Worm (Caenorhabditis elegans): Measurements from ENCODE around the gene T21D12.7.

Gene T21D12.7

DNA sequence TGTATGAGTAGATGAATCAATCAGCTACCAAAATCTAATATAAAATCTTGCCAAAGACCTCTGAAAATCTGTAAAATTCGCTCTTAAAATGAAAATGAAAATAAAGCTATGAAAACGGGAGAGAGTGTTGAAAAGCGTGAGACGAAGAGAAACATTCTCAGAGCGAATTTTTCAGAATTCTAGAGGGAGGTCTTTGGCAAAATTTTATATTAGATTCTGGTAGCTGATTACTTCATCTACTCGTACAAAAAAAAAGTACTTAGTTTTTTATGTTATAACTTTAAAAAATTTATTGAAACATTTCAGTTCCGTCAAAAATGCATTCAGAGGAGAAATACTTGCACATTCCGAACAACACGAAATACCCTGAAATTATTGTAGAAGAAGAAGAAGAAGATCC is 33.5 kb upstream of the T21D12.7 start, which contains the start of gene drl-1:
TSS of gene drl-1 (plus strand) at position 301 of the 400 bp plus-strand sequence.
- TF ChIP-seq lin-1 (GFP tag; IDR thresholded peaks at IDR 0.05) = no peak
- TF ChIP-seq Y75B8A.6 (GFP tag; IDR thresholded peaks at IDR 0.05) = no peak
- no peak for TF ChIP-seq D1046.2 (GFP tag; IDR thresholded peaks at IDR 0.05)
- no peak for TF ChIP-seq hif-1 (tag; optimal IDR thresholded peaks at IDR 0.05)
- no peak for TF ChIP-seq F10B5.3 (tag; optimal IDR thresholded peaks at IDR 0.05)
- TF ChIP-seq set-16 (GFP tag; IDR thresholded peaks at IDR 0.05) = no peak
- no peak for TF ChIP-seq snpc-1.2 (GFP tag; IDR thresholded peaks at IDR 0.05)
- no peak for TF ChIP-seq nhr-111 (GFP tag; optimal IDR thresholded peaks at IDR 0.05)
- TF ChIP-seq php-3 (GFP tag; IDR thresholded peaks at IDR 0.05) = no peak
- TF ChIP-seq F49E8.2 (tag; optimal IDR thresholded peaks at IDR 0.05; ENCODE audit: borderline replicate concordance) = no peak
- TF ChIP-seq attf-4 (tag; optimal IDR thresholded peaks at IDR 0.05) = no peak
- no peak for TF ChIP-seq lim-7 (GFP tag; IDR thresholded peaks at IDR 0.05)

DNA sequence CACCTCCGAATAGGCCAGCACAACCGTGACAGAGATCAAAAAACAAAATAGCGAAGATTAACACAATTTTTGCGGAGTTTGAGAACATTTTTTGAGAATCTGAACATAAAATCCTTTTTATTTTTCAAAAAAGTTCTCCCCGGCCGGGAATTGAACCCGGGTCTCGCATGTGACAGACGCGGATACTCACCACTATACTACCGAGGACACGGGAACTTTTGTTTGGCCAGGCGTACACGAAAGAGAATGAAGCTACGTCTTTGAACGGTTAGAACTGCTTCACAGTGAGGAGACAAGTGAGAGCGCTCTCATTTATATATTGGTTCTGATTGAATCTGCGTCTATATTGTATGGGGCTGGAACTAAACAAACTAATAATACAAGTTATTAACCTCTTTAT is 31.2 kb upstream of the T21D12.7 start, which contains the start of gene grl-26:
TSS of gene grl-26 (minus strand) at position 318 of the 400 bp plus-strand sequence.
- no peak for TF ChIP-seq nhr-76 (tag; optimal IDR thresholded peaks at IDR 0.05)
- 0 out of 2 replicates have a peak, but pooled peaks have one; percentile 28 for TF ChIP-seq zip-11 (GFP tag; IDR thresholded peaks at IDR 0.05)
- TF ChIP-seq ztf-11 (tag; optimal IDR thresholded peaks at IDR 0.05) = no peak
- peak; percentile 16 for TF ChIP-seq F37D6.2 (tag; optimal IDR thresholded peaks at IDR 0.05)
- TF ChIP-seq lin-13 (GFP tag; optimal IDR thresholded peaks at IDR 0.05) = no peak
- TF ChIP-seq hmg-1.1 (GFP tag; IDR thresholded peaks at IDR 0.05) = peak; percentile 84
- TF ChIP-seq nhr-111 (GFP tag; optimal IDR thresholded peaks at IDR 0.05) = peak; percentile 71
- TF ChIP-seq spr-3 (GFP tag; optimal IDR thresholded peaks at IDR 0.05) = peak; percentile 72
- TF ChIP-seq attf-4 (tag; optimal IDR thresholded peaks at IDR 0.05) = no peak
- TF ChIP-seq aha-1 (tag) = peak; percentile 92
- TF ChIP-seq unc-130 (GFP tag; optimal IDR thresholded peaks at IDR 0.05) = peak; percentile 69
- peak in 1 of 2 experiments; percentile 89 for TF ChIP-seq daf-16 (GFP tag; optimal IDR thresholded peaks at IDR 0.05)
- peak; percentile 69 for TF ChIP-seq daf-16 (tag; optimal IDR thresholded peaks at IDR 0.05)
- peak; percentile 82 for TF ChIP-seq lin-1 (GFP tag; IDR thresholded peaks at IDR 0.05)
- no peak for TF ChIP-seq nhr-11 (tag; optimal IDR thresholded peaks at IDR 0.05)
- TF ChIP-seq ceh-82 (tag; optimal IDR thresholded peaks at IDR 0.05) = no peak
- peak in 1 of 2 experiments; percentile 75 for TF ChIP-seq mdl-1 (tag; optimal IDR thresholded peaks at IDR 0.05)
- TF ChIP-seq set-16 (GFP tag; IDR thresholded peaks at IDR 0.05) = no peak
- peak; percentile 61 for TF ChIP-seq rbr-2 (tag; optimal IDR thresholded peaks at IDR 0.05)
- no peak for TF ChIP-seq pqm-1 (tag; optimal IDR thresholded peaks at IDR 0.05)
- TF ChIP-seq jun-1 (tag; optimal IDR thresholded peaks at IDR 0.05) = no peak
- TF ChIP-seq madf-9 (GFP tag; conservative IDR thresholded peaks at IDR 0.05) = peak; percentile 74
- TF ChIP-seq mes-2 (tag; optimal IDR thresholded peaks at IDR 0.05; ENCODE audit: poor library complexity, severe bottlenecking) = peak; percentile 80
- no peak for TF ChIP-seq ces-1 (GFP tag; optimal IDR thresholded peaks at IDR 0.05)
- TF ChIP-seq lir-3 (tag; optimal IDR thresholded peaks at IDR 0.05) = no peak
- peak; percentile 91 for TF ChIP-seq ceh-44 (GFP tag; IDR thresholded peaks at IDR 0.05)
- TF ChIP-seq T26A8.4 (GFP tag; IDR thresholded peaks at IDR 0.05) = peak; percentile 81
- TF ChIP-seq R02D3.7 (tag; optimal IDR thresholded peaks at IDR 0.05) = no peak
- peak; percentile 89; the same call in 1 of the 2 replicates for TF ChIP-seq D1046.2 (GFP tag; IDR thresholded peaks at IDR 0.05)
- peak; percentile 91 for TF ChIP-seq lim-7 (GFP tag; IDR thresholded peaks at IDR 0.05)
- TF ChIP-seq lin-38 (GFP tag; IDR thresholded peaks at IDR 0.05) = peak; percentile 82
- TF ChIP-seq tag-97 (GFP tag; IDR thresholded peaks at IDR 0.05) = no peak
- peak; percentile 71 for TF ChIP-seq sdz-12 (GFP tag; optimal IDR thresholded peaks at IDR 0.05)
- no peak for TF ChIP-seq egl-27 (tag; optimal IDR thresholded peaks at IDR 0.05)
- peak; percentile 65 to 94; a peak in 2 of 4 replicates for TF ChIP-seq madf-5 (GFP tag; IDR thresholded peaks at IDR 0.05)
- peak; percentile 82 for TF ChIP-seq Y48G9A.11 (GFP tag; IDR thresholded peaks at IDR 0.05)
- TF ChIP-seq zfp-2 (tag; optimal IDR thresholded peaks at IDR 0.05) = no peak
- no peak for TF ChIP-seq daf-12 (tag; optimal IDR thresholded peaks at IDR 0.05)
- no peak for TF ChIP-seq snpc-4 (tag; optimal IDR thresholded peaks at IDR 0.05)
- 0 out of 2 replicates have a peak, but pooled peaks have one; percentile 59 for TF ChIP-seq ZK337.2 (GFP tag; IDR thresholded peaks at IDR 0.05)
- TF ChIP-seq Y105C5A.15 (GFP tag; IDR thresholded peaks at IDR 0.05) = 0 out of 2 replicates have a peak, but pooled peaks have one; percentile 51
- TF ChIP-seq ama-1 (optimal IDR thresholded peaks at IDR 0.05) = no peak
- peak; percentile 83 for TF ChIP-seq dmd-8 (GFP tag; IDR thresholded peaks at IDR 0.05)
- TF ChIP-seq nhr-48 (tag; optimal IDR thresholded peaks at IDR 0.05) = no peak

All from whole organism, L4 larva.